Worm (Caenorhabditis elegans) whole organism, midembryonic: Measurements from ENCODE around the gene srw-107.

Experiments
- flt-1 ChIP-seq: fragments of 200-800 bp; sonication (Bioruptor generic); IDR thresholded peaks from 2 replicates; pipeline ENCODE4 v1.3.6; 2022; ENCODE audit warnings: missing genetic modification characterization, missing compliant biosample characterization
- tab-1 ChIP-seq: fragments of 200-800 bp; sonication (Bioruptor generic); IDR thresholded peaks from 2 replicates; pipeline ENCODE4 v1.3.6; 2022; ENCODE audit warnings: missing genetic modification characterization, missing compliant biosample characterization
- ztf-29 ChIP-seq: fragments of 200-800 bp; sonication (Bioruptor generic); IDR thresholded peaks from 2 replicates; pipeline ENCODE4 v1.3.6; 2022; ENCODE audit warnings: missing genetic modification reagents, missing genetic modification characterization, missing compliant biosample characterization

DNA sequence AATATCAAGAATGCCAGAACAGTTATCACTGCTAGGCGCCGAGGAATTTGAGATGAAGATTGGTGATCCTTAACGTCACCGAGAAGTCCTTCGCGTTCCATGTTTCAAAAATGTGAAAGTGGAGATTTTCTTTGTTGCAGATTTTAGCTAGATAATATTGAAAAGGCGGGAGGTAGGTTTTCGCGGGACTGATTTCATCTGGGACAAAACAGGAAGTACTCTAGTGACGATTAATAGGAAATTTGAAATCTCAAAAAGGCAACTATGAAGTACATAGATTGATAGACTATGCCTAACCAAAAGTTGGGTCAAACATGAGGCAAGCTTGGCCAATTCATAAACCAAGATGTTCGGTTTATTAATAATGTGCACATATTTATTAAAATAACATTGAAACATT lies 31.6 kb upstream of the srw-107 start, which contains the start of gene C14C6.8:
- TF ChIP-seq ztf-29 (GFP tag; lab: Robert Waterston, UW): no peak
- no peak for TF ChIP-seq tab-1 (GFP tag; lab: Robert Waterston, UW)
- TF ChIP-seq flt-1 (GFP tag; lab: Robert Waterston, UW): no peak
